Fruit fly (Drosophila melanogaster) whole organism, wandering third instar larva: ENCODE data around the gene nom.

ENCODE experiments used
- CG32264 ChIP-seq: fragments of 200-800 bp; sonication (Bioruptor generic); optimal IDR thresholded peaks from 2 replicates; lab custom pipeline; 2016; ENCODE audit warnings: missing biosample characterization, missing genetic modification characterization
- CrebA ChIP-seq: fragments of 200-800 bp; sonication (Bioruptor generic); optimal IDR thresholded peaks from 2 replicates; lab custom pipeline; 2016; ENCODE audit warnings: missing biosample characterization, mild to moderate bottlenecking, missing genetic modification characterization, borderline replicate concordance
- Dfd ChIP-seq: fragments of >200 bp; optimal IDR thresholded peaks from 2 replicates; lab custom pipeline; 2017; ENCODE audit warnings: missing biosample characterization, missing genetic modification characterization
- GATAd ChIP-seq: sonication (Bioruptor generic); optimal IDR thresholded peaks from 2 replicates; lab custom pipeline; 2016; ENCODE audit warnings: missing biosample characterization, missing genetic modification characterization
- HLH106 ChIP-seq: fragments of 200-800 bp; optimal IDR thresholded peaks from 3 replicates; lab custom pipeline; 2019; ENCODE audit warnings: missing biosample characterization, mild to moderate bottlenecking, missing genetic modification characterization, moderate library complexity
- Hnf4 ChIP-seq: fragments of 200-800 bp; sonication (Bioruptor generic); optimal IDR thresholded peaks from 2 replicates; lab custom pipeline; 2016; ENCODE audit warnings: missing biosample characterization, mild to moderate bottlenecking, missing genetic modification characterization
- Hr78 ChIP-seq: fragments of >200 bp; optimal IDR thresholded peaks from 2 replicates; lab custom pipeline; 2017; ENCODE audit warnings: missing biosample characterization, missing genetic modification characterization
- Jra ChIP-seq: sonication (Bioruptor generic); optimal IDR thresholded peaks from 2 replicates; lab custom pipeline; 2016; ENCODE audit warnings: missing biosample characterization, missing genetic modification characterization
- Mio ChIP-seq: sonication (Bioruptor generic); optimal IDR thresholded peaks from 2 replicates; lab custom pipeline; 2016; ENCODE audit warnings: missing biosample characterization, missing genetic modification characterization
- Myc ChIP-seq: fragments of >200 bp; optimal IDR thresholded peaks from 2 replicates; lab custom pipeline; 2017
- N ChIP-seq: fragments of >200 bp; optimal IDR thresholded peaks from 2 replicates; lab custom pipeline; 2018; ENCODE audit warnings: missing biosample characterization, missing external identifiers, missing genetic modification characterization
- OdsH ChIP-seq: fragments of 200-800 bp; sonication (Bioruptor generic); optimal IDR thresholded peaks from 2 replicates; lab custom pipeline; 2016; ENCODE audit warnings: missing biosample characterization, mild to moderate bottlenecking, missing genetic modification characterization
- Rel ChIP-seq, 2 experiments: fragments of 200-800 bp; sonication (Bioruptor generic) in 1 of 2; optimal IDR thresholded peaks; 2 replicates in 1 of 2; 3 replicates in 1 of 2; lab custom pipeline; 2016 to 2019; ENCODE audit warnings: mild to moderate bottlenecking in 2 of 2, missing biosample characterization in 2 of 2, missing genetic modification characterization in 2 of 2, moderate library complexity in 1 of 2
- Sp1 ChIP-seq: fragments of 200-800 bp; sonication (Bioruptor generic); optimal IDR thresholded peaks from 3 replicates; lab custom pipeline; 2019; ENCODE audit warnings: missing biosample characterization, mild to moderate bottlenecking, missing genetic modification characterization, moderate library complexity
- Vsx2 ChIP-seq: fragments of 200-300, 225-300 bp; sonication (Bioruptor generic); optimal IDR thresholded peaks from 2 replicates; lab custom pipeline; 2018; ENCODE audit warnings: missing biosample characterization, missing genetic modification characterization; ENCODE audit not compliant: partially characterized antibody
- br ChIP-seq: fragments of 200-800 bp; sonication (Bioruptor generic); optimal IDR thresholded peaks from 2 replicates; lab custom pipeline; 2016; ENCODE audit warnings: missing biosample characterization, missing genetic modification characterization
- brk ChIP-seq: fragments of 200-800 bp; sonication (Bioruptor generic); optimal IDR thresholded peaks from 2 replicates; lab custom pipeline; 2016; ENCODE audit warnings: missing biosample characterization, mild to moderate bottlenecking, missing genetic modification characterization
- dl ChIP-seq, 2 experiments: fragments of 175-275, 200-275 bp in 1 of 2; fragments of 200-275 bp in 1 of 2; sonication (Bioruptor generic); optimal IDR thresholded peaks; lab custom pipeline; 2018; ENCODE audit warnings: mild to moderate bottlenecking in 2 of 2, missing biosample characterization in 2 of 2, missing genetic modification characterization in 2 of 2, moderate library complexity in 2 of 2; ENCODE audit not compliant: partially characterized antibody in 2 of 2, insufficient read depth in 1 of 2
- dmrt93B ChIP-seq: fragments of 200-800 bp; sonication (Bioruptor generic); optimal IDR thresholded peaks from 2 replicates; lab custom pipeline; 2018; ENCODE audit warnings: missing biosample characterization, mild to moderate bottlenecking, missing genetic modification characterization
- dsf ChIP-seq: sonication (Bioruptor generic); optimal IDR thresholded peaks from 2 replicates; lab custom pipeline; 2016; ENCODE audit warnings: missing biosample characterization, missing genetic modification characterization, borderline replicate concordance
- ey ChIP-seq: fragments of 200-800 bp; sonication (Bioruptor generic); optimal IDR thresholded peaks from 2 replicates; lab custom pipeline; 2016; ENCODE audit warnings: missing biosample characterization, missing genetic modification characterization
- foxo ChIP-seq, 2 experiments: fragments of 200-800 bp; sonication (Bioruptor generic); optimal IDR thresholded peaks; 2 replicates in 1 of 2; 3 replicates in 1 of 2; lab custom pipeline; 2016 to 2017; ENCODE audit warnings: missing biosample characterization in 2 of 2, missing genetic modification characterization in 2 of 2
- h ChIP-seq: fragments of 200-800 bp; sonication (Bioruptor generic); optimal IDR thresholded peaks from 3 replicates; lab custom pipeline; 2016; ENCODE audit warnings: missing biosample characterization, mild to moderate bottlenecking, missing genetic modification characterization
- jim ChIP-seq: fragments of 175-275, 200-325 bp; sonication (Bioruptor generic); optimal IDR thresholded peaks from 2 replicates; lab custom pipeline; 2016; ENCODE audit warnings: missing biosample characterization, mild to moderate bottlenecking, missing genetic modification characterization
- pan ChIP-seq: fragments of >200 bp; optimal IDR thresholded peaks from 2 replicates; lab custom pipeline; 2017
- psq ChIP-seq: fragments of 200-800 bp; sonication (Bioruptor generic); optimal IDR thresholded peaks from 3 replicates; lab custom pipeline; 2017; ENCODE audit warnings: missing biosample characterization, mild to moderate bottlenecking, missing genetic modification characterization, moderate library complexity
- rgr ChIP-seq: fragments of 200-800 bp; sonication (Bioruptor generic); optimal IDR thresholded peaks from 3 replicates; lab custom pipeline; 2016; ENCODE audit warnings: missing biosample characterization, mild to moderate bottlenecking, missing genetic modification characterization
- sv ChIP-seq: fragments of 200-800 bp; sonication (Bioruptor generic); optimal IDR thresholded peaks from 3 replicates; lab custom pipeline; 2016; ENCODE audit warnings: missing biosample characterization, missing genetic modification characterization
- tai ChIP-seq: sonication (Bioruptor generic); optimal IDR thresholded peaks from 2 replicates; lab custom pipeline; 2016; ENCODE audit warnings: missing biosample characterization, missing genetic modification characterization
- usp ChIP-seq: fragments of >200 bp; optimal IDR thresholded peaks from 2 replicates; lab custom pipeline; 2017; ENCODE audit warnings: missing biosample characterization, missing genetic modification characterization
- woc ChIP-seq: sonication (Bioruptor generic); optimal IDR thresholded peaks from 2 replicates; lab custom pipeline; 2016; ENCODE audit warnings: missing biosample characterization, mild to moderate bottlenecking, missing genetic modification characterization

The nom gene

dm6 chr3R:8712722-8713131 is 10.2 kb upstream of the nom start, which contains the start of gene CG8112 (continued):
- TF ChIP-seq N (GFP tag; lab: Kevin White, UChicago) (no peak), sv (GFP tag; lab: Kevin White, UChicago) (no peak)

- no peak for TF ChIP-seq CrebA (GFP tag; lab: Kevin White, UChicago)
- TF ChIP-seq Sp1, result no peak
- no peak for TF ChIP-seq HLH106 (tag; lab: Kevin White, UChicago)
- no peak for TF ChIP-seq foxo (GFP tag; optimal IDR thresholded peaks at IDR 0.05; lab: Kevin White, UChicago)
Measured at dm6 chr3R:8715371-8715770, 7.6 kb upstream of the nom start.

- TF ChIP-seq foxo (GFP tag; optimal IDR thresholded peaks at IDR 0.05; lab: Kevin White, UChicago), result no peak
- TF ChIP-seq Myc (lab: Kevin White, UChicago), result no peak
- TF ChIP-seq psq (GFP tag; lab: Kevin White, UChicago), result peak; percentile 2
- no peak for TF ChIP-seq Rel (GFP tag; optimal IDR thresholded peaks at IDR 0.05; lab: Kevin White, UChicago)
- peak; percentile 58 for TF ChIP-seq Rel (tag; optimal IDR thresholded peaks at IDR 0.05; lab: Kevin White, UChicago)
- TF ChIP-seq rgr (GFP tag; lab: Kevin White, UChicago), result peak; percentile 1
- TF ChIP-seq sv (GFP tag; lab: Kevin White, UChicago), result no peak
- TF ChIP-seq jim (GFP tag; lab: Kevin White, UChicago), result no peak
- TF ChIP-seq Hr78, result no peak
- no peak for TF ChIP-seq Mio (GFP tag; lab: Kevin White, UChicago)
- TF ChIP-seq br, result no peak
- no peak for TF ChIP-seq CG32264 (GFP tag; lab: Kevin White, UChicago)
- TF ChIP-seq dl (GFP tag; optimal IDR thresholded peaks at IDR 0.05; lab: Kevin White, UChicago; ENCODE audit: insufficient read depth in 1 of 2, partially characterized antibody in 2 of 2), result no peak
- no peak for TF ChIP-seq Jra (GFP tag; lab: Kevin White, UChicago)
- no peak for TF ChIP-seq ey (GFP tag; lab: Kevin White, UChicago)
Measured at dm6 chr3R:8715851-8716550, 7.0 kb upstream of the nom start, which contains the start of gene TMEM216. Gene TMEM216 (plus strand): TSS chr3R:8716243.

- TF ChIP-seq GATAd (GFP tag; lab: Kevin White, UChicago) (no peak), OdsH (peak; percentile 6), ey (GFP tag; lab: Kevin White, UChicago) (peak; percentile 10)
Measured at dm6 chr3R:8716551-8716879, 6.5 kb upstream of the nom start.

- TF ChIP-seq br (no peak), N (GFP tag; lab: Kevin White, UChicago) (no peak), Vsx2 (GFP tag; lab: Kevin White, UChicago) (no peak), usp (GFP tag; lab: Kevin White, UChicago) (no peak), Rel (GFP tag; optimal IDR thresholded peaks at IDR 0.05; lab: Kevin White, UChicago) (no peak), Rel (tag; optimal IDR thresholded peaks at IDR 0.05; lab: Kevin White, UChicago) (peak; percentile 25), Myc (lab: Kevin White, UChicago) (no peak), GATAd (GFP tag; lab: Kevin White, UChicago) (no peak), tai (GFP tag; lab: Kevin White, UChicago) (no peak)
Measured at dm6 chr3R:8718356-8718755, 4.6 kb upstream of the nom start, which contains the start of gene Cks85A. Gene Cks85A (minus strand): TSS chr3R:8718456.

- TF ChIP-seq CG32264 (GFP tag; lab: Kevin White, UChicago) (no peak), Dfd (GFP tag; lab: Kevin White, UChicago) (no peak), brk (GFP tag; lab: Kevin White, UChicago) (no peak), h (GFP tag; lab: Kevin White, UChicago) (no peak), psq (GFP tag; lab: Kevin White, UChicago) (no peak), Sp1 (no peak), Jra (GFP tag; lab: Kevin White, UChicago) (no peak), HLH106 (tag; lab: Kevin White, UChicago) (no peak), pan (lab: Kevin White, UChicago) (no peak), ey (GFP tag; lab: Kevin White, UChicago) (no peak), woc (no peak), Rel (GFP tag; optimal IDR thresholded peaks at IDR 0.05; lab: Kevin White, UChicago) (no peak), Rel (tag; optimal IDR thresholded peaks at IDR 0.05; lab: Kevin White, UChicago) (no peak), Hnf4 (GFP tag; lab: Kevin White, UChicago) (no peak), dmrt93B (GFP tag; lab: Kevin White, UChicago) (no peak), CrebA (GFP tag; lab: Kevin White, UChicago) (no peak), N (GFP tag; lab: Kevin White, UChicago) (no peak), usp (GFP tag; lab: Kevin White, UChicago) (no peak), dsf (GFP tag; lab: Kevin White, UChicago) (no peak), sv (GFP tag; lab: Kevin White, UChicago) (no peak)
Measured at dm6 chr3R:8718898-8719297, 4.1 kb upstream of the nom start, which contains the start of gene CG11760. Gene CG11760 (plus strand): TSS chr3R:8719198.
